Worm (Caenorhabditis elegans) whole organism, young adult: ENCODE results near the gene srx-26.

Experiments used
- B0336.3 ChIP-seq: fragments of 200-800 bp; sonication (Bioruptor generic); IDR thresholded peaks from 2 replicates; pipeline ENCODE4 v1.3.6; 2022; ENCODE audit warnings: missing genetic modification characterization, missing compliant biosample characterization
- C06A6.2 ChIP-seq: fragments of 200-800 bp; sonication (Bioruptor generic); conservative IDR thresholded peaks from 2 replicates; pipeline ENCODE4 v1.3.6; 2022; ENCODE audit warnings: missing genetic modification characterization, missing compliant biosample characterization
- D2030.7 ChIP-seq: fragments of 200-800 bp; sonication (Bioruptor generic); IDR thresholded peaks from 2 replicates; pipeline ENCODE4 v1.3.6; 2022; ENCODE audit warnings: missing genetic modification reagents, missing genetic modification characterization, missing compliant biosample characterization
- F22D6.2 ChIP-seq: sonication (generic microtip); optimal IDR thresholded peaks from 2 replicates; lab custom pipeline; 2016; ENCODE audit warnings: mild to moderate bottlenecking, missing genetic modification characterization, missing compliant biosample characterization
- F33H1.4 ChIP-seq: fragments of 200-800 bp; sonication (Bioruptor generic); IDR thresholded peaks from 2 replicates; pipeline ENCODE4 v1.3.6; 2022; ENCODE audit warnings: missing genetic modification reagents, missing genetic modification characterization, missing compliant biosample characterization
- F39B2.1 ChIP-seq: fragments of 200-800 bp; sonication (Bioruptor generic); IDR thresholded peaks from 2 replicates; pipeline ENCODE4 v1.3.6; 2022; ENCODE audit warnings: missing genetic modification reagents, missing genetic modification characterization, missing compliant biosample characterization
- K12H6.12 ChIP-seq: fragments of 200-800 bp; sonication (Bioruptor generic); optimal IDR thresholded peaks from 2 replicates; lab custom pipeline; 2018; ENCODE audit warnings: mild to moderate bottlenecking, missing genetic modification characterization, missing compliant biosample characterization
- Y53F4B.3 ChIP-seq: fragments of 200-800 bp; sonication (Bioruptor generic); IDR thresholded peaks from 2 replicates; pipeline ENCODE4 v1.3.6; 2022; ENCODE audit warnings: missing genetic modification reagents, missing genetic modification characterization, missing compliant biosample characterization
- Y79H2A.3 ChIP-seq: fragments of 200-800 bp; sonication (Bioruptor generic); conservative IDR thresholded peaks from 2 replicates; pipeline ENCODE4 v1.3.6; 2022; ENCODE audit warnings: missing genetic modification reagents, missing genetic modification characterization, missing compliant biosample characterization
- Y95B8A.8 ChIP-seq: fragments of 200-800 bp; sonication (Bioruptor generic); IDR thresholded peaks from 2 replicates; pipeline ENCODE4 v1.3.6; 2022; ENCODE audit warnings: missing genetic modification reagents, missing genetic modification characterization, missing compliant biosample characterization
- ZK185.1 ChIP-seq: sonication (generic microtip); optimal IDR thresholded peaks from 2 replicates; lab custom pipeline; 2016; ENCODE audit warnings: mild to moderate bottlenecking, missing genetic modification characterization, missing compliant biosample characterization; ENCODE audit not compliant: poor library complexity, severe bottlenecking
- attf-3 ChIP-seq: fragments of 200-800 bp; sonication (Bioruptor generic); conservative IDR thresholded peaks from 2 replicates; pipeline ENCODE4 v1.3.6; 2022; ENCODE audit warnings: missing genetic modification reagents, missing genetic modification characterization, missing compliant biosample characterization
- attf-6 ChIP-seq: fragments of 200-800 bp; sonication (Bioruptor generic); IDR thresholded peaks from 2 replicates; pipeline ENCODE4 v1.3.6; 2022; ENCODE audit warnings: missing genetic modification reagents, missing genetic modification characterization, missing compliant biosample characterization
- ceh-58 ChIP-seq: fragments of 200-800 bp; sonication (Bioruptor generic); IDR thresholded peaks from 2 replicates; pipeline ENCODE4 v1.3.6; 2022; ENCODE audit warnings: missing genetic modification characterization, missing compliant biosample characterization
- dox-1 ChIP-seq: fragments of 200-800 bp; sonication (Bioruptor generic); IDR thresholded peaks from 2 replicates; pipeline ENCODE4 v1.3.6; 2022; ENCODE audit warnings: missing genetic modification reagents, missing genetic modification characterization, missing compliant biosample characterization
- dpl-1 ChIP-seq: fragments of 150-350 bp; optimal IDR thresholded peaks from 2 replicates; lab custom pipeline; 2014; ENCODE audit warnings: missing biosample characterization, missing genetic modification reagents, missing genetic modification characterization
- efl-1 ChIP-seq: fragments of 150-350 bp; optimal IDR thresholded peaks from 2 replicates; lab custom pipeline; 2014; ENCODE audit warnings: missing biosample characterization, missing genetic modification reagents, missing genetic modification characterization
- egl-44 ChIP-seq: fragments of 200-800 bp; sonication (Bioruptor generic); IDR thresholded peaks from 2 replicates; pipeline ENCODE4 v1.3.6; 2022; ENCODE audit warnings: missing genetic modification reagents, missing genetic modification characterization, missing compliant biosample characterization
- egrh-3 ChIP-seq: fragments of 200-800 bp; sonication (Bioruptor generic); IDR thresholded peaks from 2 replicates; pipeline ENCODE4 v1.3.6; 2022; ENCODE audit warnings: missing genetic modification reagents, missing genetic modification characterization, missing compliant biosample characterization
- fkh-3 ChIP-seq: sonication (generic microtip); optimal IDR thresholded peaks from 2 replicates; lab custom pipeline; 2016; ENCODE audit warnings: mild to moderate bottlenecking, missing genetic modification characterization, missing compliant biosample characterization
- him-1 ChIP-seq: sonication (generic microtip); optimal IDR thresholded peaks from 2 replicates; lab custom pipeline; 2016; ENCODE audit warnings: missing genotype, missing genetic modification reagents, missing genetic modification characterization, missing compliant biosample characterization
- hmg-1.2 ChIP-seq: fragments of 200-800 bp; sonication (Bioruptor generic); IDR thresholded peaks from 2 replicates; pipeline ENCODE4 v1.3.6; 2022; ENCODE audit warnings: missing genetic modification reagents, missing genetic modification characterization, missing compliant biosample characterization
- hsf-1 ChIP-seq: fragments of 200-800 bp; sonication (Bioruptor generic); IDR thresholded peaks from 2 replicates; pipeline ENCODE4 v1.3.6; 2022; ENCODE audit warnings: missing genetic modification reagents, missing genetic modification characterization, missing compliant biosample characterization
- lag-1 ChIP-seq: fragments of 200-800 bp; sonication (Bioruptor generic); IDR thresholded peaks from 2 replicates; pipeline ENCODE4 v1.3.6; 2022; ENCODE audit warnings: missing genetic modification reagents, missing genetic modification characterization, missing compliant biosample characterization
- lin-35 ChIP-seq, 3 experiments: fragments of 150-350 bp in 2 of 3; sonication (generic microtip) in 1 of 3; optimal IDR thresholded peaks; 2 replicates each; lab custom pipeline; 2014 to 2018; ENCODE audit warnings: missing biosample characterization in 3 of 3, missing genetic modification characterization in 3 of 3, missing genetic modification reagents in 3 of 3
- lin-40 ChIP-seq: sonication (generic microtip); optimal IDR thresholded peaks from 2 replicates; lab custom pipeline; 2016; ENCODE audit warnings: missing genetic modification characterization, mild to moderate bottlenecking, missing compliant biosample characterization, missing genotype, missing genetic modification reagents
- lin-54 ChIP-seq: fragments of 200-800 bp; sonication (Bioruptor generic); optimal IDR thresholded peaks from 2 replicates; lab custom pipeline; 2018; ENCODE audit warnings: mild to moderate bottlenecking, missing genetic modification characterization, missing compliant biosample characterization
- lir-1 ChIP-seq: fragments of 200-800 bp; sonication (Bioruptor generic); conservative IDR thresholded peaks from 2 replicates; pipeline ENCODE4 v1.3.6; 2022; ENCODE audit warnings: missing genetic modification reagents, missing genetic modification characterization, missing compliant biosample characterization
- lsy-27 ChIP-seq: sonication (generic microtip); optimal IDR thresholded peaks from 2 replicates; lab custom pipeline; 2017; ENCODE audit warnings: missing genetic modification characterization, mild to moderate bottlenecking, missing compliant biosample characterization, antibody characterized with exemption, missing genotype, borderline replicate concordance; ENCODE audit not compliant: insufficient read depth
- madf-3 ChIP-seq: fragments of 200-800 bp; sonication (Bioruptor generic); IDR thresholded peaks from 2 replicates; pipeline ENCODE4 v1.3.6; 2022; ENCODE audit warnings: missing genetic modification reagents, missing genetic modification characterization, missing compliant biosample characterization
- mcd-1 ChIP-seq: fragments of 200-800 bp; sonication (Bioruptor generic); IDR thresholded peaks from 2 replicates; pipeline ENCODE4 v1.3.6; 2022; ENCODE audit warnings: missing genetic modification reagents, missing genetic modification characterization, missing compliant biosample characterization
- mes-4 ChIP-seq: sonication (generic microtip); optimal IDR thresholded peaks from 2 replicates; lab custom pipeline; 2016; ENCODE audit warnings: missing genotype, missing genetic modification characterization, missing compliant biosample characterization
- nhr-179 ChIP-seq: sonication (generic microtip); optimal IDR thresholded peaks from 2 replicates; lab custom pipeline; 2016; ENCODE audit warnings: mild to moderate bottlenecking, missing genetic modification characterization, missing compliant biosample characterization
- nhr-27 ChIP-seq: fragments of 200-800 bp; sonication (Bioruptor generic); optimal IDR thresholded peaks from 2 replicates; lab custom pipeline; 2018; ENCODE audit warnings: mild to moderate bottlenecking, missing genetic modification characterization, moderate library complexity, missing compliant biosample characterization
- nhr-90 ChIP-seq: sonication (generic microtip); optimal IDR thresholded peaks from 2 replicates; lab custom pipeline; 2016; ENCODE audit warnings: missing genotype, mild to moderate bottlenecking, missing genetic modification characterization, missing compliant biosample characterization
- pha-4 ChIP-seq: fragments of 150-350 bp; sonication (generic microtip); optimal IDR thresholded peaks from 2 replicates; lab custom pipeline; 2014; ENCODE audit warnings: missing biosample characterization, missing genetic modification reagents, missing genetic modification characterization
- rec-8 ChIP-seq, 2 experiments: sonication (generic microtip); optimal IDR thresholded peaks; 2 replicates each; lab custom pipeline; 2016; ENCODE audit warnings: mild to moderate bottlenecking in 2 of 2, missing genetic modification characterization in 2 of 2, missing genetic modification reagents in 2 of 2, missing genotype in 2 of 2, missing biosample characterization in 1 of 2, missing compliant biosample characterization in 1 of 2, moderate library complexity in 1 of 2
- snpc-1.1 ChIP-seq: sonication (generic microtip); optimal IDR thresholded peaks from 2 replicates; lab custom pipeline; 2017; ENCODE audit warnings: missing genetic modification characterization, mild to moderate bottlenecking, missing compliant biosample characterization, antibody characterized with exemption, moderate library complexity, missing genotype, missing genetic modification reagents; ENCODE audit not compliant: insufficient read depth
- zfh-2 ChIP-seq: fragments of 200-800 bp; sonication (Bioruptor generic); conservative IDR thresholded peaks from 2 replicates; pipeline ENCODE4 v1.3.6; 2022; ENCODE audit warnings: missing genetic modification reagents, missing genetic modification characterization, missing compliant biosample characterization
- ztf-18 ChIP-seq: sonication (generic microtip); optimal IDR thresholded peaks from 2 replicates; lab custom pipeline; 2016; ENCODE audit warnings: missing genotype, mild to moderate bottlenecking, missing genetic modification characterization, missing compliant biosample characterization
- ztf-25 ChIP-seq: fragments of 200-800 bp; sonication (Bioruptor generic); IDR thresholded peaks from 2 replicates; pipeline ENCODE4 v1.3.6; 2022; ENCODE audit warnings: missing genetic modification reagents, missing genetic modification characterization, missing compliant biosample characterization
- ztf-3 ChIP-seq: fragments of 200-800 bp; sonication (Bioruptor generic); optimal IDR thresholded peaks from 2 replicates; lab custom pipeline; 2018; ENCODE audit warnings: mild to moderate bottlenecking, missing genetic modification characterization, missing compliant biosample characterization

srx-26 gene

ce11 chrV:2703299-2703698 is 49.6 kb downstream of the srx-26 start:
- TF ChIP-seq Y79H2A.3 (GFP tag; lab: Robert Waterston, UW) (no peak), lin-35 (GFP tag; optimal IDR thresholded peaks at IDR 0.05; lab: Kevin White, UChicago) (no peak), ztf-25 (GFP tag; lab: Robert Waterston, UW) (0 out of 2 replicates have a peak, but pooled peaks have one; percentile 3), Y53F4B.3 (GFP tag; lab: Robert Waterston, UW) (no peak), lir-1 (GFP tag; lab: Robert Waterston, UW) (no peak), F39B2.1 (GFP tag; lab: Robert Waterston, UW) (no peak), egrh-3 (GFP tag; lab: Robert Waterston, UW) (peak; percentile 71; the same call in 1 of the 2 replicates), F22D6.2 (tag; lab: Kevin White, UChicago) (no peak), ZK185.1 (no peak), egl-44 (GFP tag; lab: Robert Waterston, UW) (no peak), attf-6 (no peak), nhr-179 (tag; lab: Kevin White, UChicago) (no peak), lag-1 (GFP tag; lab: Robert Waterston, UW) (no peak), efl-1 (GFP tag; lab: Kevin White, UChicago) (no peak), dox-1 (GFP tag; lab: Robert Waterston, UW) (no peak), pha-4 (tag; lab: Kevin White, UChicago) (no peak), Y95B8A.8 (no peak), ztf-3 (GFP tag; lab: Kevin White, UChicago) (no peak), rec-8 (tag; optimal IDR thresholded peaks at IDR 0.05; lab: Kevin White, UChicago) (no peak), K12H6.12 (tag; lab: Kevin White, UChicago) (no peak), ceh-58 (no peak), dpl-1 (no peak), mes-4 (tag; lab: Kevin White, UChicago) (no peak), nhr-27 (tag; lab: Kevin White, UChicago) (no peak), B0336.3 (GFP tag; lab: Robert Waterston, UW) (peak; percentile 47; the same call in 1 of the 2 replicates), ztf-18 (no peak), him-1 (tag; lab: Kevin White, UChicago) (no peak), zfh-2 (GFP tag; lab: Robert Waterston, UW) (peak; percentile 53; the same call in 1 of the 2 replicates)

- no peak for TF ChIP-seq mes-4 (tag; lab: Kevin White, UChicago)
- 0 out of 2 replicates have a peak, but pooled peaks have one; percentile 9 for TF ChIP-seq madf-3 (GFP tag; lab: Robert Waterston, UW)
- no peak for TF ChIP-seq D2030.7 (GFP tag; lab: Robert Waterston, UW)
- no peak for TF ChIP-seq snpc-1.1
- no peak for TF ChIP-seq fkh-3 (tag; lab: Kevin White, UChicago)
- no peak for TF ChIP-seq F33H1.4 (GFP tag; lab: Robert Waterston, UW)
- no peak for TF ChIP-seq lin-54 (GFP tag; lab: Kevin White, UChicago)
- no peak for TF ChIP-seq lsy-27
- TF ChIP-seq C06A6.2 (GFP tag; lab: Robert Waterston, UW): no peak
- TF ChIP-seq mcd-1 (GFP tag; lab: Robert Waterston, UW): 0 out of 2 replicates have a peak, but pooled peaks have one; percentile 10
- TF ChIP-seq lin-40: no peak
- no peak for TF ChIP-seq hsf-1 (GFP tag; lab: Robert Waterston, UW)
- TF ChIP-seq zfh-2 (GFP tag; lab: Robert Waterston, UW): peak; percentile 73
- TF ChIP-seq rec-8 (tag; optimal IDR thresholded peaks at IDR 0.05; lab: Kevin White, UChicago): no peak
- TF ChIP-seq attf-3: no peak
- TF ChIP-seq nhr-90: no peak
- no peak for TF ChIP-seq hmg-1.2 (GFP tag; lab: Robert Waterston, UW)
Observed at ce11 chrV:2702883-2703282, 50.0 kb downstream of the srx-26 start.
